Worm (Caenorhabditis elegans) whole organism, midembryonic: ENCODE measurements around the gene F11D5.5.

Experiments used
- cog-1 ChIP-seq: sonication (generic microtip); optimal IDR thresholded peaks from 2 replicates; lab custom pipeline; 2016; ENCODE audit warnings: missing genetic modification characterization, missing compliant biosample characterization
- flt-1 ChIP-seq: fragments of 200-800 bp; sonication (Bioruptor generic); IDR thresholded peaks from 2 replicates; pipeline ENCODE4 v1.3.6; 2022; ENCODE audit warnings: missing genetic modification characterization, missing compliant biosample characterization
- klf-2 ChIP-seq: fragments of 200-800 bp; sonication (Bioruptor generic); conservative IDR thresholded peaks from 2 replicates; pipeline ENCODE4 v1.3.6; 2022; ENCODE audit warnings: missing genetic modification reagents, missing genetic modification characterization, missing compliant biosample characterization
- ref-1 ChIP-seq: fragments of 200-800 bp; sonication (Bioruptor generic); conservative IDR thresholded peaks from 2 replicates; pipeline ENCODE4 v1.3.6; 2022; ENCODE audit warnings: missing genetic modification reagents, missing genetic modification characterization, missing compliant biosample characterization
- tab-1 ChIP-seq: fragments of 200-800 bp; sonication (Bioruptor generic); IDR thresholded peaks from 2 replicates; pipeline ENCODE4 v1.3.6; 2022; ENCODE audit warnings: missing genetic modification characterization, missing compliant biosample characterization

ce11 chrX:3272580-3272979 lies 29.3 kb upstream of the F11D5.5 start, which contains the start of gene K09C4.7:
- TF ChIP-seq flt-1 (GFP tag; lab: Robert Waterston, UW): no peak
- TF ChIP-seq klf-2 (GFP tag; lab: Robert Waterston, UW): no peak
- TF ChIP-seq ref-1 (GFP tag; lab: Robert Waterston, UW): no peak
- no peak for TF ChIP-seq cog-1 (tag; lab: Kevin White, UChicago)
- TF ChIP-seq tab-1 (GFP tag; lab: Robert Waterston, UW): no peak
